Fruit fly (Drosophila melanogaster) whole organism, wandering third instar larva: ENCODE data around the gene BNIP3.

ENCODE experiments used
- Abd-B ChIP-seq: fragments of >200 bp; optimal IDR thresholded peaks from 2 replicates; lab custom pipeline; 2017; ENCODE audit warnings: missing biosample characterization, missing genetic modification characterization
- CG9705 ChIP-seq: fragments of 200-800 bp; sonication (Bioruptor generic); optimal IDR thresholded peaks from 2 replicates; lab custom pipeline; 2018; ENCODE audit warnings: missing biosample characterization, mild to moderate bottlenecking, missing genetic modification characterization
- Dfd ChIP-seq: fragments of >200 bp; optimal IDR thresholded peaks from 2 replicates; lab custom pipeline; 2017; ENCODE audit warnings: missing biosample characterization, missing genetic modification characterization
- Dif ChIP-seq: fragments of 200-275, 200-300 bp; sonication (Bioruptor generic); optimal IDR thresholded peaks from 2 replicates; lab custom pipeline; 2018; ENCODE audit warnings: missing biosample characterization, missing genetic modification characterization; ENCODE audit not compliant: partially characterized antibody
- GATAd ChIP-seq: sonication (Bioruptor generic); optimal IDR thresholded peaks from 2 replicates; lab custom pipeline; 2016; ENCODE audit warnings: missing biosample characterization, missing genetic modification characterization
- HLH106 ChIP-seq: fragments of 200-800 bp; optimal IDR thresholded peaks from 3 replicates; lab custom pipeline; 2019; ENCODE audit warnings: missing biosample characterization, mild to moderate bottlenecking, missing genetic modification characterization, moderate library complexity
- Hnf4 ChIP-seq: fragments of 200-800 bp; sonication (Bioruptor generic); optimal IDR thresholded peaks from 2 replicates; lab custom pipeline; 2016; ENCODE audit warnings: missing biosample characterization, mild to moderate bottlenecking, missing genetic modification characterization
- Hr78 ChIP-seq: fragments of >200 bp; optimal IDR thresholded peaks from 2 replicates; lab custom pipeline; 2017; ENCODE audit warnings: missing biosample characterization, missing genetic modification characterization
- Hr83 ChIP-seq: fragments of 200-300 bp; sonication (Bioruptor generic); optimal IDR thresholded peaks from 2 replicates; lab custom pipeline; 2016; ENCODE audit warnings: missing biosample characterization, mild to moderate bottlenecking, missing genetic modification characterization, moderate library complexity; ENCODE audit not compliant: poor library complexity, severe bottlenecking
- Jra ChIP-seq: sonication (Bioruptor generic); optimal IDR thresholded peaks from 2 replicates; lab custom pipeline; 2016; ENCODE audit warnings: missing biosample characterization, missing genetic modification characterization
- Mio ChIP-seq: sonication (Bioruptor generic); optimal IDR thresholded peaks from 2 replicates; lab custom pipeline; 2016; ENCODE audit warnings: missing biosample characterization, missing genetic modification characterization
- Myc ChIP-seq: fragments of >200 bp; optimal IDR thresholded peaks from 2 replicates; lab custom pipeline; 2017
- N ChIP-seq: fragments of >200 bp; optimal IDR thresholded peaks from 2 replicates; lab custom pipeline; 2018; ENCODE audit warnings: missing biosample characterization, missing external identifiers, missing genetic modification characterization
- OdsH ChIP-seq: fragments of 200-800 bp; sonication (Bioruptor generic); optimal IDR thresholded peaks from 2 replicates; lab custom pipeline; 2016; ENCODE audit warnings: missing biosample characterization, mild to moderate bottlenecking, missing genetic modification characterization
- Rel ChIP-seq, 2 experiments: fragments of 200-800 bp; sonication (Bioruptor generic) in 1 of 2; optimal IDR thresholded peaks; 2 replicates in 1 of 2; 3 replicates in 1 of 2; lab custom pipeline; 2016 to 2019; ENCODE audit warnings: mild to moderate bottlenecking in 2 of 2, missing biosample characterization in 2 of 2, missing genetic modification characterization in 2 of 2, moderate library complexity in 1 of 2
- Sp1 ChIP-seq: fragments of 200-800 bp; sonication (Bioruptor generic); optimal IDR thresholded peaks from 3 replicates; lab custom pipeline; 2019; ENCODE audit warnings: missing biosample characterization, mild to moderate bottlenecking, missing genetic modification characterization, moderate library complexity
- Vsx2 ChIP-seq: fragments of 200-300, 225-300 bp; sonication (Bioruptor generic); optimal IDR thresholded peaks from 2 replicates; lab custom pipeline; 2018; ENCODE audit warnings: missing biosample characterization, missing genetic modification characterization; ENCODE audit not compliant: partially characterized antibody
- br ChIP-seq: fragments of 200-800 bp; sonication (Bioruptor generic); optimal IDR thresholded peaks from 2 replicates; lab custom pipeline; 2016; ENCODE audit warnings: missing biosample characterization, missing genetic modification characterization
- brk ChIP-seq: fragments of 200-800 bp; sonication (Bioruptor generic); optimal IDR thresholded peaks from 2 replicates; lab custom pipeline; 2016; ENCODE audit warnings: missing biosample characterization, mild to moderate bottlenecking, missing genetic modification characterization
- dl ChIP-seq, 2 experiments: fragments of 175-275, 200-275 bp in 1 of 2; fragments of 200-275 bp in 1 of 2; sonication (Bioruptor generic); optimal IDR thresholded peaks; lab custom pipeline; 2018; ENCODE audit warnings: mild to moderate bottlenecking in 2 of 2, missing biosample characterization in 2 of 2, missing genetic modification characterization in 2 of 2, moderate library complexity in 2 of 2; ENCODE audit not compliant: partially characterized antibody in 2 of 2, insufficient read depth in 1 of 2
- dmrt93B ChIP-seq: fragments of 200-800 bp; sonication (Bioruptor generic); optimal IDR thresholded peaks from 2 replicates; lab custom pipeline; 2018; ENCODE audit warnings: missing biosample characterization, mild to moderate bottlenecking, missing genetic modification characterization
- dsf ChIP-seq: sonication (Bioruptor generic); optimal IDR thresholded peaks from 2 replicates; lab custom pipeline; 2016; ENCODE audit warnings: missing biosample characterization, missing genetic modification characterization, borderline replicate concordance
- ey ChIP-seq: fragments of 200-800 bp; sonication (Bioruptor generic); optimal IDR thresholded peaks from 2 replicates; lab custom pipeline; 2016; ENCODE audit warnings: missing biosample characterization, missing genetic modification characterization
- foxo ChIP-seq, 2 experiments: fragments of 200-800 bp; sonication (Bioruptor generic); optimal IDR thresholded peaks; 2 replicates in 1 of 2; 3 replicates in 1 of 2; lab custom pipeline; 2016 to 2017; ENCODE audit warnings: missing biosample characterization in 2 of 2, missing genetic modification characterization in 2 of 2
- fru ChIP-seq: fragments of 200-800 bp; sonication (Bioruptor generic); optimal IDR thresholded peaks from 3 replicates; lab custom pipeline; 2016; ENCODE audit warnings: missing biosample characterization, mild to moderate bottlenecking, missing genetic modification characterization
- h ChIP-seq: fragments of 200-800 bp; sonication (Bioruptor generic); optimal IDR thresholded peaks from 3 replicates; lab custom pipeline; 2016; ENCODE audit warnings: missing biosample characterization, mild to moderate bottlenecking, missing genetic modification characterization
- jim ChIP-seq: fragments of 175-275, 200-325 bp; sonication (Bioruptor generic); optimal IDR thresholded peaks from 2 replicates; lab custom pipeline; 2016; ENCODE audit warnings: missing biosample characterization, mild to moderate bottlenecking, missing genetic modification characterization
- lola ChIP-seq: fragments of >200 bp; optimal IDR thresholded peaks from 2 replicates; lab custom pipeline; 2017; ENCODE audit warnings: missing biosample characterization, missing genetic modification characterization
- pan ChIP-seq: fragments of >200 bp; optimal IDR thresholded peaks from 2 replicates; lab custom pipeline; 2017
- psq ChIP-seq: fragments of 200-800 bp; sonication (Bioruptor generic); optimal IDR thresholded peaks from 3 replicates; lab custom pipeline; 2017; ENCODE audit warnings: missing biosample characterization, mild to moderate bottlenecking, missing genetic modification characterization, moderate library complexity
- rgr ChIP-seq: fragments of 200-800 bp; sonication (Bioruptor generic); optimal IDR thresholded peaks from 3 replicates; lab custom pipeline; 2016; ENCODE audit warnings: missing biosample characterization, mild to moderate bottlenecking, missing genetic modification characterization
- sage ChIP-seq: fragments of 200-800 bp; sonication (Bioruptor generic); optimal IDR thresholded peaks from 2 replicates; lab custom pipeline; 2016; ENCODE audit warnings: missing biosample characterization, mild to moderate bottlenecking, missing genetic modification characterization
- sv ChIP-seq: fragments of 200-800 bp; sonication (Bioruptor generic); optimal IDR thresholded peaks from 3 replicates; lab custom pipeline; 2016; ENCODE audit warnings: missing biosample characterization, missing genetic modification characterization
- tai ChIP-seq: sonication (Bioruptor generic); optimal IDR thresholded peaks from 2 replicates; lab custom pipeline; 2016; ENCODE audit warnings: missing biosample characterization, missing genetic modification characterization
- usp ChIP-seq: fragments of >200 bp; optimal IDR thresholded peaks from 2 replicates; lab custom pipeline; 2017; ENCODE audit warnings: missing biosample characterization, missing genetic modification characterization
- woc ChIP-seq: sonication (Bioruptor generic); optimal IDR thresholded peaks from 2 replicates; lab custom pipeline; 2016; ENCODE audit warnings: missing biosample characterization, mild to moderate bottlenecking, missing genetic modification characterization

The BNIP3 gene

DNA sequence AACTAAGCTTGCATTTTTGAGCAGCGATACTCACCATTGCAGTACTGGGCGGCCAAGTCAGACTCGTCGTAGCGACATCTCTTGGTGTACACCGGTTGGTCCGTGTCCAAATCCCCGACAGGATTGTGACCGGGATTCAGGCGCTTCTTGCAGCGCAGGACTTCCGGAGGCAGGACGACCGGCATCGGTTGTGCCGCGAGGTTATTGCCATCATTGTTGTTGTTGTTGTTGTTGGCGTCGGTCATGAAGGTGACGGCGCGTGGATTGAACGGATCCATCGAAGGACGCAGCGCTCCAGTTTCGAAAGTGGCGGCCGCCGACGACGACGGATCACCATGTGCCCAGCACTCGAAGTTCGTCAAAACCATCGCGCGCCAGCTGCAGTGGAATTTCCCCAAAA lies 46.6 kb downstream of the BNIP3 start:
- TF ChIP-seq Hr78 (GFP tag; lab: Kevin White, UChicago): no peak
- TF ChIP-seq Vsx2 (GFP tag; lab: Kevin White, UChicago): no peak
- no peak for TF ChIP-seq tai (GFP tag; lab: Kevin White, UChicago)
- TF ChIP-seq sv (GFP tag; lab: Kevin White, UChicago): no peak
- TF ChIP-seq h (GFP tag; lab: Kevin White, UChicago): no peak
- no peak for TF ChIP-seq woc (GFP tag; lab: Kevin White, UChicago)
- TF ChIP-seq psq (GFP tag; lab: Kevin White, UChicago): no peak
- TF ChIP-seq fru: no peak
- TF ChIP-seq dsf (GFP tag; lab: Kevin White, UChicago): no peak
- TF ChIP-seq foxo (GFP tag; optimal IDR thresholded peaks at IDR 0.05; lab: Kevin White, UChicago): no peak

DNA sequence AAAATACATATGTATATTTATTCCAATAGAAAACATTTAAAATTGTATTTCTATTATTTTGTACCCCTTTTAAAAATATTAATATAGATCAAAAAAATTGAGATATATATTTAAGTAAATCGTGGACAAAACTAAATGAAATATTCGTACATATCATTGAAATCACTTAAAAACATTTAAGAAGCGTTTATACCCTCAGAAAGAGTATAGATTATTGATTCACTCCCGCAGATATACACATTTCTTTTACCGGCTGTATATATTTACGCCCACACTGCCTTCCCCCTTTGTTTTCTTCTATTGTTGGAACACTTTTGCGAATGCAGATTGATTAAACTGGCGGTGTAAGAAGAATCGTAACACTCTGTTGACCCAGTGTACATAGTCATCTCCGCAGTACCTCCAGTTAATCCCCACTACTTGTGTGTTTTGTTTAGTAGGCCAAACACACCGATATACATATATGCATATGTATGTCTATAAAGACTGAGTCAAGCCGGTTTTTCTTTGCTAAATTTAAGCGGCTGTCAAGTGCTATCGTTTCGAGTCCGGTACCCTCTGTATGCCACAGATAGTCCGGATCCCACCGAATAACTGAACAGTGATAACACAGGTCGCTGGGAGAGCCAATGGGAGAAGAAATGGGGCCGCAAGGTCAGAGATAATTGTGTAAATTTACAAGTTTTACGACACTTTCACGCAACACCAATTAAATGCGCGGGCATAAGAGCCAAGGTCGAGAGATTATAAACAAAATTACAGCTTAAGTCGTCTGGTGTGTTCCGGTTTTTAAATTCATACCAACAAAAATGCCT lies 47.5 kb downstream of the BNIP3 start:
- TF ChIP-seq Jra (no peak), jim (GFP tag; lab: Kevin White, UChicago) (no peak), OdsH (peak; percentile 18), dl (GFP tag; optimal IDR thresholded peaks at IDR 0.05; lab: Kevin White, UChicago; ENCODE audit: insufficient read depth in 1 of 2, partially characterized antibody in 2 of 2) (no peak), CG9705 (GFP tag; lab: Kevin White, UChicago) (no peak), Sp1 (peak; percentile 6), HLH106 (peak; percentile 9), fru (peak; percentile 48), foxo (GFP tag; optimal IDR thresholded peaks at IDR 0.05; lab: Kevin White, UChicago) (peak in 1 of 2 experiments; percentile 41), ey (GFP tag; lab: Kevin White, UChicago) (no peak), pan (no peak), Dfd (GFP tag; lab: Kevin White, UChicago) (no peak), woc (GFP tag; lab: Kevin White, UChicago) (no peak), Rel (GFP tag; optimal IDR thresholded peaks at IDR 0.05; lab: Kevin White, UChicago) (no peak), Rel (tag; optimal IDR thresholded peaks at IDR 0.05; lab: Kevin White, UChicago) (peak; percentile 38), usp (no peak), Hr78 (GFP tag; lab: Kevin White, UChicago) (no peak), Hnf4 (GFP tag; lab: Kevin White, UChicago) (peak; percentile 12), lola (GFP tag; lab: Kevin White, UChicago) (no peak), N (GFP tag; lab: Kevin White, UChicago) (no peak), Mio (no peak), Dif (GFP tag; lab: Kevin White, UChicago) (no peak), br (GFP tag; lab: Kevin White, UChicago) (peak; percentile 31), dsf (GFP tag; lab: Kevin White, UChicago) (no peak), Vsx2 (GFP tag; lab: Kevin White, UChicago) (no peak), Hr83 (GFP tag; lab: Kevin White, UChicago) (peak; percentile 27), rgr (GFP tag; lab: Kevin White, UChicago) (peak; percentile 72), brk (GFP tag; lab: Kevin White, UChicago) (peak; percentile 19), tai (GFP tag; lab: Kevin White, UChicago) (peak; percentile 9), Abd-B (GFP tag; lab: Kevin White, UChicago) (no peak), sage (GFP tag; lab: Kevin White, UChicago) (no peak), GATAd (no peak), h (GFP tag; lab: Kevin White, UChicago) (peak; percentile 21), sv (GFP tag; lab: Kevin White, UChicago) (no peak)

DNA sequence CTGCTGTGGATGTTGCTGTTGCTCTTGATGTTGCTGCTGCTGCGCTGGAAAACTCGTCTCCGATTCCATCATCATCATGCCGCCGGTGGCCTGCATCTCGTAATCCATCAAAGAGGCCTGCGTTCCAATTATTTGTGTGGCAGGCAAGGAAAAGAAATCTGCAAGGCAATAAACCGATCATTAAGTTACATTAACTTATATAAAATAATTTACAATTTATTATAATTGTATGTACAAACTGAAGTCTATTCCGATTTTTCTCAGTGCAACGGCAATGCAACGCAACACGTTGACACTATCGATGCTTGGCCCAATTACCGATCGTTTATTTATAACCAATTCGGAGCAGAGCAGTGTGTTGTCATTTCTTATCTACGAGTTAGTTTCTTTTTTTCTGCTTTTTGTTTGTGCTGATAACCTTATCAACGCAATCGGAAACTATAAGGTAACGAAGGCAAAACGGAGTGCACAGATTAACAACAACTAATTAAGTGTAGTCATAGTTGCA lies 48.1 kb downstream of the BNIP3 start:
- TF ChIP-seq foxo (GFP tag; optimal IDR thresholded peaks at IDR 0.05; lab: Kevin White, UChicago): no peak
- no peak for TF ChIP-seq Myc (lab: Kevin White, UChicago)
- no peak for TF ChIP-seq Dif (GFP tag; lab: Kevin White, UChicago)
- TF ChIP-seq lola (GFP tag; lab: Kevin White, UChicago): no peak
- no peak for TF ChIP-seq rgr (GFP tag; lab: Kevin White, UChicago)
- no peak for TF ChIP-seq dmrt93B
- TF ChIP-seq HLH106: no peak
- TF ChIP-seq N (GFP tag; lab: Kevin White, UChicago): no peak
- TF ChIP-seq sv (GFP tag; lab: Kevin White, UChicago): no peak
- TF ChIP-seq h (GFP tag; lab: Kevin White, UChicago): no peak
- TF ChIP-seq Dfd (GFP tag; lab: Kevin White, UChicago): no peak
- no peak for TF ChIP-seq sage (GFP tag; lab: Kevin White, UChicago)
- no peak for TF ChIP-seq fru
- TF ChIP-seq usp: no peak
- TF ChIP-seq tai (GFP tag; lab: Kevin White, UChicago): no peak
